Worm (Caenorhabditis elegans) whole organism, L1 larva: ENCODE measurements around the gene bli-2.

Experiments
- Y116A8C.19 ChIP-seq: sonication (generic microtip); optimal IDR thresholded peaks from 2 replicates; lab custom pipeline; 2016; ENCODE audit warnings: missing compliant biosample characterization, missing genetic modification characterization, borderline replicate concordance
- elt-3 ChIP-seq, 6 experiments: fragments of 150-350 bp in 1 of 6; sonication (generic microtip); optimal IDR thresholded peaks; 2 replicates each; lab custom pipeline; 2017 to 2018; ENCODE audit warnings: missing biosample characterization in 6 of 6, missing genetic modification characterization in 6 of 6, inconsistent platforms in 1 of 6
- grh-1 ChIP-seq: fragments of 200-800 bp; sonication (Bioruptor generic); IDR thresholded peaks from 2 replicates; pipeline ENCODE4 v1.3.6; 2022; ENCODE audit warnings: missing genetic modification reagents, missing genetic modification characterization, missing compliant biosample characterization
- irx-1 ChIP-seq: sonication (generic microtip); optimal IDR thresholded peaks from 2 replicates; lab custom pipeline; 2016; ENCODE audit warnings: missing genetic modification characterization, missing compliant biosample characterization
- lin-39 ChIP-seq: fragments of 150-350 bp; optimal IDR thresholded peaks from 2 replicates; lab custom pipeline; 2014; ENCODE audit warnings: missing biosample characterization, missing genetic modification reagents, missing genetic modification characterization
- nhr-76 ChIP-seq: sonication (generic microtip); optimal IDR thresholded peaks from 2 replicates; lab custom pipeline; 2017; ENCODE audit warnings: missing biosample characterization, missing genetic modification characterization
- nhr-85 ChIP-seq: sonication (generic microtip); peaks from one replicate; lab custom pipeline; 2016; ENCODE audit warnings: missing genetic modification characterization, inconsistent platforms, missing compliant biosample characterization
- pax-3 ChIP-seq: fragments of 200-800 bp; sonication (Bioruptor generic); optimal IDR thresholded peaks from 2 replicates; lab custom pipeline; 2018; ENCODE audit warnings: mild to moderate bottlenecking, missing genetic modification characterization, moderate library complexity, missing compliant biosample characterization
- zag-1 ChIP-seq: fragments of 150-350 bp; optimal IDR thresholded peaks from 2 replicates; lab custom pipeline; 2014; ENCODE audit warnings: missing biosample characterization, missing genetic modification characterization

ce11 chrII:5696218-5696617, 44.0 kb upstream of the bli-2 start:
- TF ChIP-seq irx-1, result no peak
- no peak for TF ChIP-seq zag-1 (tag; lab: Kevin White, UChicago)
- no peak for TF ChIP-seq lin-39 (tag; lab: Kevin White, UChicago)
- no peak for TF ChIP-seq nhr-85 (tag; lab: Kevin White, UChicago)
- no peak for TF ChIP-seq nhr-76 (tag; lab: Kevin White, UChicago)
- TF ChIP-seq grh-1 (GFP tag; lab: Robert Waterston, UW), result no peak
- no peak for TF ChIP-seq pax-3
- no peak for TF ChIP-seq elt-3 (tag; optimal IDR thresholded peaks at IDR 0.05; lab: Kevin White, UChicago)
- TF ChIP-seq Y116A8C.19 (tag; lab: Kevin White, UChicago), result no peak
